Fruit fly (Drosophila melanogaster) whole organism, pupa: ENCODE data around the gene CG14434.

Experiments
- CG14655 ChIP-seq: fragments of 200-800 bp; sonication (Bioruptor generic); optimal IDR thresholded peaks from 3 replicates; lab custom pipeline; 2017; ENCODE audit warnings: mild to moderate bottlenecking, missing biosample characterization, missing genetic modification reagents, missing genetic modification characterization
- CG15710 ChIP-seq: fragments of 200-800 bp; sonication (Bioruptor generic); optimal IDR thresholded peaks from 2 replicates; lab custom pipeline; 2018; ENCODE audit warnings: missing biosample characterization, mild to moderate bottlenecking, missing genetic modification characterization, moderate library complexity
- rn ChIP-seq: fragments of 200-800 bp; sonication (Bioruptor generic); IDR thresholded peaks from 2 replicates; pipeline ENCODE4 v1.3.6; 2022; ENCODE audit warnings: missing biosample characterization, missing genetic modification characterization

dm6 chrX:6859756-6860412 is 7.1 kb downstream of the CG14434 start:
- peak; percentile 59 for TF ChIP-seq CG15710 (tag; lab: Kevin White, UChicago)
- TF ChIP-seq rn (GFP tag; lab: Robert Waterston, UW), result no peak
- TF ChIP-seq CG14655, result peak; percentile 92
